Fruit fly (Drosophila melanogaster) whole organism, pupa: Measurements from ENCODE around the gene Jwa.

Source experiments
- CG10348 ChIP-seq: fragments of 200-800 bp; sonication (Bioruptor generic); IDR thresholded peaks from 2 replicates; pipeline ENCODE4 v1.3.6; 2022; ENCODE audit warnings: missing biosample characterization, missing genetic modification characterization
- CG12605 ChIP-seq: fragments of 200-800 bp; sonication (Bioruptor generic); IDR thresholded peaks from 2 replicates; pipeline ENCODE4 v1.3.6; 2022; ENCODE audit warnings: missing biosample characterization, missing genetic modification characterization
- CG13204 ChIP-seq: fragments of 200-800 bp; sonication (Bioruptor generic); optimal IDR thresholded peaks from 2 replicates; lab custom pipeline; 2018; ENCODE audit warnings: missing biosample characterization, mild to moderate bottlenecking, missing genetic modification characterization, moderate library complexity
- CG14655 ChIP-seq: fragments of 200-800 bp; sonication (Bioruptor generic); optimal IDR thresholded peaks from 3 replicates; lab custom pipeline; 2017; ENCODE audit warnings: mild to moderate bottlenecking, missing biosample characterization, missing genetic modification reagents, missing genetic modification characterization
- CG15710 ChIP-seq: fragments of 200-800 bp; sonication (Bioruptor generic); optimal IDR thresholded peaks from 2 replicates; lab custom pipeline; 2018; ENCODE audit warnings: missing biosample characterization, mild to moderate bottlenecking, missing genetic modification characterization, moderate library complexity
- CG17806 ChIP-seq: fragments of 200-800 bp; sonication (Bioruptor generic); optimal IDR thresholded peaks from 2 replicates; lab custom pipeline; 2018; ENCODE audit warnings: missing biosample characterization, mild to moderate bottlenecking, missing genetic modification characterization, moderate library complexity
- CG32121 ChIP-seq: fragments of 200-800 bp; sonication (Bioruptor generic); IDR thresholded peaks from 2 replicates; pipeline ENCODE4 v1.3.6; 2022; ENCODE audit warnings: missing biosample characterization, missing genetic modification characterization
- CG34367 ChIP-seq: fragments of 200-800 bp; sonication (Bioruptor generic); optimal IDR thresholded peaks from 2 replicates; lab custom pipeline; 2018; ENCODE audit warnings: missing biosample characterization, mild to moderate bottlenecking, missing genetic modification characterization
- CG4496 ChIP-seq: fragments of 200-800 bp; sonication (Bioruptor generic); IDR thresholded peaks from 3 replicates; pipeline ENCODE4 v1.3.6; 2022; ENCODE audit warnings: missing biosample characterization, missing genetic modification characterization
- CG8159 ChIP-seq: fragments of 200-800 bp; sonication (Bioruptor generic); optimal IDR thresholded peaks from 3 replicates; lab custom pipeline; 2018; ENCODE audit warnings: missing biosample characterization, mild to moderate bottlenecking, missing genetic modification characterization, moderate library complexity
- CG8301 ChIP-seq: fragments of 200-800 bp; sonication (Bioruptor generic); optimal IDR thresholded peaks from 2 replicates; lab custom pipeline; 2018; ENCODE audit warnings: missing biosample characterization, mild to moderate bottlenecking, missing genetic modification characterization
- CG9948 ChIP-seq: fragments of 200-800 bp; sonication (Bioruptor generic); optimal IDR thresholded peaks from 2 replicates; lab custom pipeline; 2018; ENCODE audit warnings: missing biosample characterization, mild to moderate bottlenecking, missing genetic modification characterization, moderate library complexity
- D1 ChIP-seq: fragments of 200-800 bp; sonication (Bioruptor generic); optimal IDR thresholded peaks from 2 replicates; lab custom pipeline; 2018; ENCODE audit warnings: missing biosample characterization, mild to moderate bottlenecking, missing genetic modification characterization, moderate library complexity
- EcR ChIP-seq: fragments of 200-800 bp; sonication (Bioruptor generic); optimal IDR thresholded peaks from 3 replicates; lab custom pipeline; 2019; ENCODE audit warnings: missing biosample characterization, missing genetic modification characterization, mild to moderate bottlenecking, moderate library complexity, missing genetic modification reagents
- Ets98B ChIP-seq: fragments of 200-800 bp; sonication (Bioruptor generic); IDR thresholded peaks from 2 replicates; pipeline ENCODE4 v1.3.6; 2022; ENCODE audit warnings: missing biosample characterization, missing genetic modification characterization
- Pif1A ChIP-seq: fragments of 200-800 bp; sonication (Bioruptor generic); optimal IDR thresholded peaks from 3 replicates; lab custom pipeline; 2016; ENCODE audit warnings: missing biosample characterization, missing genetic modification characterization
- Pif1B ChIP-seq: fragments of 200-800 bp; sonication (Bioruptor generic); optimal IDR thresholded peaks from 3 replicates; lab custom pipeline; 2016; ENCODE audit warnings: missing biosample characterization, missing genetic modification characterization
- Snoo ChIP-seq: fragments of 200-800 bp; sonication (Bioruptor generic); optimal IDR thresholded peaks from 3 replicates; lab custom pipeline; 2017; ENCODE audit warnings: missing biosample characterization, mild to moderate bottlenecking, missing genetic modification characterization, inconsistent platforms
- fd96Ca ChIP-seq: fragments of 200-800 bp; sonication (Bioruptor generic); IDR thresholded peaks from 3 replicates; pipeline ENCODE4 v1.3.6; 2022; ENCODE audit warnings: missing biosample characterization, missing genetic modification characterization
- gl ChIP-seq: fragments of 200-800 bp; sonication (Bioruptor generic); optimal IDR thresholded peaks from 2 replicates; lab custom pipeline; 2018; ENCODE audit warnings: missing biosample characterization, mild to moderate bottlenecking, missing genetic modification characterization
- rn ChIP-seq: fragments of 200-800 bp; sonication (Bioruptor generic); IDR thresholded peaks from 2 replicates; pipeline ENCODE4 v1.3.6; 2022; ENCODE audit warnings: missing biosample characterization, missing genetic modification characterization

Gene Jwa

dm6 chr2L:18735553-18736167 is 30.2 kb upstream of the Jwa start:
- TF ChIP-seq CG10348 (GFP tag; lab: Robert Waterston, UW) = 0 out of 2 replicates have a peak, but pooled peaks have one; percentile 35
- peak; percentile 10; the same call in 1 of the 2 replicates for TF ChIP-seq CG12605 (GFP tag; lab: Robert Waterston, UW)
- TF ChIP-seq Pif1B = no peak
- 0 out of 3 replicates have a peak, but pooled peaks have one; percentile 32 for TF ChIP-seq CG4496 (GFP tag; lab: Robert Waterston, UW)
- peak; percentile 45 for TF ChIP-seq CG13204 (GFP tag; lab: Kevin White, UChicago)
- peak; percentile 7; the same call in 1 of the 2 replicates for TF ChIP-seq CG32121 (GFP tag; lab: Robert Waterston, UW)
- TF ChIP-seq fd96Ca (GFP tag; lab: Robert Waterston, UW) = 0 out of 3 replicates have a peak, but pooled peaks have one; percentile 33
- no peak; the same call in 1 of the 2 replicates for TF ChIP-seq Ets98B (GFP tag; lab: Robert Waterston, UW)

DNA sequence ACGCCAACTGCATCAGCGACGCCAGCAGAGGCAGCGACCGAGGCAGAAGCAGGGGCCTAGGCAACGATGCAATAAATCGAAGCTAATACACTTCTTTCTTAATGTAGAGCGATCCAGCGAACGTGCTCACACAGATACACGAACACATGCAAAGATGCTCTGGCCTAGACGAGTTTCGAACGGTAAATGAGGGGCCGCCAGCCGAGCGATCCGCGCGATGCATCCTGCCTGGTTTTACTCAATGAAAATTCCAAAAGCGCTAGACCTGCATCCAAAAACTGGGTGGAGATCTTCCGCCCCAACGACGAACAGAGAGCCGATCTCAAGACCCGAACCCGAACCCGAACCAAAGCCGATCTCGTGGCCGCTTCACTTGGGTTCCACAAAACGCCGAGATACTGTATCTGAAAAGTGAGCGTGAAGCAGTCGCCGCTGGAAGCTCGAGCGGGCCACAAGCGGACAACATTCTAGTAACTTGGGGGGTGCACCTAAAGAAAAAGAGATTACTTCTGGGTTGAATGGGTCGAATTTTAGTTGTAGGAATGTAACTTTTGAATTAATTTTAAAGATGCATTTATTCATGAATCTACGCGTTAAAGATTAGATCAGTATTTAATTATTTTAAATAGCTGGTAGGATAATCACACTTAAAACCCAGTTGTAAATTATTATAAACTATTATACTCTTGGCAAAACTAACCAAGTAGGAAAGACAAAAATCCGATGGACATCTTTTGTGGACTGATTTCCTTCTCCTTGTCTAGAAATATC is 27.4 kb upstream of the Jwa start:
- TF ChIP-seq CG14655 = peak; percentile 46
- no peak for TF ChIP-seq CG32121 (GFP tag; lab: Robert Waterston, UW)
- TF ChIP-seq fd96Ca (GFP tag; lab: Robert Waterston, UW) = peak; percentile 11; the same call in 1 of the 3 replicates
- no peak for TF ChIP-seq D1 (tag; lab: Kevin White, UChicago)
- TF ChIP-seq CG10348 (GFP tag; lab: Robert Waterston, UW) = peak; percentile 19; the same call in 1 of the 2 replicates
- TF ChIP-seq Pif1B = no peak
- no peak for TF ChIP-seq CG17806 (tag; lab: Kevin White, UChicago)
- peak; percentile 97 for TF ChIP-seq CG13204 (GFP tag; lab: Kevin White, UChicago)
- no peak for TF ChIP-seq CG15710
- peak; percentile 7 for TF ChIP-seq CG8301 (tag; lab: Kevin White, UChicago)
- peak; percentile 28; the same call in 1 of the 2 replicates for TF ChIP-seq CG12605 (GFP tag; lab: Robert Waterston, UW)
- TF ChIP-seq Pif1A (GFP tag; lab: Kevin White, UChicago) = peak; percentile 38
- TF ChIP-seq Snoo (tag; lab: Kevin White, UChicago) = no peak
- no peak for TF ChIP-seq rn (GFP tag; lab: Robert Waterston, UW)
- no peak for TF ChIP-seq CG8159 (tag; lab: Kevin White, UChicago)
- TF ChIP-seq CG4496 (GFP tag; lab: Robert Waterston, UW) = peak; percentile 91
- TF ChIP-seq EcR (GFP tag; lab: Kevin White, UChicago) = no peak

DNA sequence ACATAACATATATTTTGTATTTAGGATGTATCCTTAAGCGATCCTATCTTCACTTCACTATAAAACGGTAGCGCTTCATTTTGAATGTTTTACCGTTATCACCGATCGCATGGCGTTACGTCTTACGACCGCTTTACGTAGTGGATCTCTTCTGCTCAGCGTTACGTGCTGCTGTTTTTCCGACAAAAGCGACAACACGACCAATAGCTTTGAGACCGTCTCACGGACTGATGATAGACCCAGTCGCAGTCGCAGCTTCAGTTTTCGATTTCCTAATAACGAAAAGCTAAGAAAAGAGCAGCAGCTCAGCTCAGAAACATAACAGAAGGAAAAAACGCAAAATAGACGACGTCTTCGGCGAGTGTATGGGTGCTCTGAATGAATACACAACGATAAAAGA is 26.8 kb upstream of the Jwa start, which contains the start of gene CG10348:
CG10348 (minus strand) TSS at position 234 of the 400 bp plus-strand sequence.
- TF ChIP-seq D1 (tag; lab: Kevin White, UChicago) (no peak), Ets98B (GFP tag; lab: Robert Waterston, UW) (no peak), CG9948 (tag; lab: Kevin White, UChicago) (no peak), rn (GFP tag; lab: Robert Waterston, UW) (no peak), gl (tag; lab: Kevin White, UChicago) (no peak)

dm6 chr2L:18727986-18728385 is 22.5 kb upstream of the Jwa start:
- TF ChIP-seq EcR (GFP tag; lab: Kevin White, UChicago) (no peak), CG8301 (tag; lab: Kevin White, UChicago) (no peak), gl (tag; lab: Kevin White, UChicago) (no peak), CG32121 (GFP tag; lab: Robert Waterston, UW) (no peak), CG12605 (GFP tag; lab: Robert Waterston, UW) (no peak), Pif1B (no peak), Snoo (tag; lab: Kevin White, UChicago) (no peak), D1 (tag; lab: Kevin White, UChicago) (no peak), CG10348 (GFP tag; lab: Robert Waterston, UW) (no peak), CG9948 (tag; lab: Kevin White, UChicago) (no peak), CG14655 (no peak), rn (GFP tag; lab: Robert Waterston, UW) (no peak), CG15710 (no peak), Pif1A (GFP tag; lab: Kevin White, UChicago) (no peak), CG13204 (GFP tag; lab: Kevin White, UChicago) (no peak), CG34367 (tag; lab: Kevin White, UChicago) (no peak), CG8159 (tag; lab: Kevin White, UChicago) (no peak), CG4496 (GFP tag; lab: Robert Waterston, UW) (no peak), Ets98B (GFP tag; lab: Robert Waterston, UW) (no peak)
- TF ChIP-seq, all 21 proteins: peak for 0

DNA sequence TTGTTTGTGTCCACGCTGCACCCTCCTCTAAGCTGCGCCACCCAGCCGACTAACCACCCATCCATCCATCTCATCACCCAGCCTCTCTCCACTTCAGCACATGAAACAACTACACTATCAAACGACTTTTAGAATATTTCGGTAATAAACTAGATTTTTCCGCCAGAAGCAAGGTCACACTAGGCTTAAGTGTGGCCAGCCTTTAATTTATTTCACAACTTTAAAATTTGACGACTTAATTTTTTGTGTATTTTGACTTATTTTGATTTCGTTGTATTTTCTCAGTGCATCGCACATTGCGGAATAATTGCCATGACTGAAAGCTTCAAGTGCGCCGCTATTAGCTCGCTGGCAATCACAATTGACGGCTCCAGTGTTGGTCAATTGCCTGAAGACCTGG is 19.3 kb upstream of the Jwa start:
- TF ChIP-seq gl (tag; lab: Kevin White, UChicago) = no peak
- no peak for TF ChIP-seq Pif1B
- no peak for TF ChIP-seq EcR (GFP tag; lab: Kevin White, UChicago)
- peak; percentile 76 for TF ChIP-seq CG4496 (GFP tag; lab: Robert Waterston, UW)
- TF ChIP-seq CG8301 (tag; lab: Kevin White, UChicago) = peak; percentile 67
- TF ChIP-seq CG32121 (GFP tag; lab: Robert Waterston, UW) = peak; percentile 36; the same call in 1 of the 2 replicates
- peak; percentile 70 for TF ChIP-seq Ets98B (GFP tag; lab: Robert Waterston, UW)
- TF ChIP-seq CG14655 = peak; percentile 62
- peak; percentile 74 for TF ChIP-seq fd96Ca (GFP tag; lab: Robert Waterston, UW)
- peak; percentile 13 for TF ChIP-seq Pif1A (GFP tag; lab: Kevin White, UChicago)
- no peak for TF ChIP-seq CG17806 (tag; lab: Kevin White, UChicago)
- TF ChIP-seq CG10348 (GFP tag; lab: Robert Waterston, UW) = peak; percentile 45
- TF ChIP-seq, all 21 proteins: peak for 8
